Worm (Caenorhabditis elegans) whole organism, mixed stage, embryonic: Measurements from ENCODE around the gene gen-1.

ENCODE experiments used
- ham-2 ChIP-seq: fragments of 200-800 bp; sonication (Bioruptor generic); optimal IDR thresholded peaks from 2 replicates; lab custom pipeline; 2018; ENCODE audit warnings: mild to moderate bottlenecking, missing genetic modification characterization, missing compliant biosample characterization
- hlh-1 ChIP-seq: fragments of 150-350 bp; optimal IDR thresholded peaks from 2 replicates; lab custom pipeline; 2014; ENCODE audit warnings: missing biosample characterization, missing genetic modification reagents, missing genetic modification characterization
- lin-13 ChIP-seq: fragments of 150-350 bp; optimal IDR thresholded peaks from 2 replicates; lab custom pipeline; 2014; ENCODE audit warnings: missing biosample characterization, missing genetic modification characterization
- lsy-2 ChIP-seq: fragments of 150-350 bp; optimal IDR thresholded peaks from 2 replicates; lab custom pipeline; 2014; ENCODE audit warnings: missing biosample characterization, missing genetic modification characterization
- nhr-76 ChIP-seq: sonication (generic microtip); optimal IDR thresholded peaks from 2 replicates; lab custom pipeline; 2017; ENCODE audit warnings: missing biosample characterization, missing genetic modification characterization
- pha-4 ChIP-seq: fragments of 150-350 bp; optimal IDR thresholded peaks from 2 replicates; lab custom pipeline; 2018; ENCODE audit warnings: missing biosample characterization, missing genetic modification reagents, missing genetic modification characterization
- sptf-1 ChIP-seq: sonication (generic microtip); optimal IDR thresholded peaks from 2 replicates; lab custom pipeline; 2017; ENCODE audit warnings: mild to moderate bottlenecking, missing genetic modification characterization, moderate library complexity, missing compliant biosample characterization

- no peak for TF ChIP-seq lsy-2 (tag; lab: Kevin White, UChicago)
- TF ChIP-seq hlh-1 (tag; lab: Kevin White, UChicago): no peak
- no peak for TF ChIP-seq nhr-76 (tag; lab: Kevin White, UChicago)
- TF ChIP-seq ham-2 (GFP tag; lab: Kevin White, UChicago): no peak
- no peak for TF ChIP-seq lin-13 (tag; lab: Kevin White, UChicago)
- no peak for TF ChIP-seq sptf-1 (tag; lab: Kevin White, UChicago)
- TF ChIP-seq pha-4 (tag; lab: Kevin White, UChicago): no peak
These were observed 26.6 kb downstream of the gen-1 start for ce11 chrIII:6221403-6221802.
